Fruit fly (Drosophila melanogaster) whole organism, embryonic: ENCODE measurements around the gene tinc.
A peak's percentile ranks its signal among the peaks of the same experiment; 100 is the strongest.

Experiments used
- C15 ChIP-seq: fragments of 200-800 bp; sonication (Bioruptor generic); IDR thresholded peaks from 3 replicates; pipeline ENCODE4 v1.3.6; 2022; ENCODE audit warnings: missing biosample characterization, missing genetic modification characterization
- CG1024 ChIP-seq: fragments of 200-800 bp; sonication (Bioruptor generic); IDR thresholded peaks from 2 replicates; pipeline ENCODE4 v1.3.6; 2022; ENCODE audit warnings: missing biosample characterization, missing genetic modification characterization
- CG10366 ChIP-seq: fragments of 200-800 bp; sonication (Bioruptor generic); IDR thresholded peaks from 2 replicates; pipeline ENCODE4 v1.3.6; 2022; ENCODE audit warnings: missing biosample characterization, missing genetic modification characterization
- CG10654 ChIP-seq: fragments of 200-800 bp; sonication (Bioruptor generic); optimal IDR thresholded peaks from 2 replicates; lab custom pipeline; 2016; ENCODE audit warnings: missing biosample characterization, missing genetic modification characterization
- CG11398 ChIP-seq: fragments of 200-800 bp; sonication (Bioruptor generic); optimal IDR thresholded peaks from 2 replicates; lab custom pipeline; 2016; ENCODE audit warnings: missing biosample characterization, missing genetic modification characterization
- CG12155 ChIP-seq: fragments of 200-800 bp; sonication (Bioruptor generic); optimal IDR thresholded peaks from 3 replicates; lab custom pipeline; 2016; ENCODE audit warnings: missing biosample characterization, missing genetic modification characterization
- CG12219 ChIP-seq: fragments of 200-800 bp; sonication (Bioruptor generic); optimal IDR thresholded peaks from 3 replicates; lab custom pipeline; 2018; ENCODE audit warnings: missing biosample characterization, mild to moderate bottlenecking, missing genetic modification characterization
- CG12236 ChIP-seq: fragments of 200-800 bp; sonication (Bioruptor generic); optimal IDR thresholded peaks from 2 replicates; lab custom pipeline; 2016; ENCODE audit warnings: missing biosample characterization, missing genetic modification characterization
- CG15696 ChIP-seq: fragments of 200-800 bp; sonication (Bioruptor generic); optimal IDR thresholded peaks from 2 replicates; lab custom pipeline; 2019; ENCODE audit warnings: missing biosample characterization, mild to moderate bottlenecking, missing genetic modification characterization, moderate library complexity
- CG1647 ChIP-seq: fragments of 200-800 bp; sonication (Bioruptor generic); optimal IDR thresholded peaks from 3 replicates; lab custom pipeline; 2016; ENCODE audit warnings: missing biosample characterization, missing genetic modification characterization
- CG16863 ChIP-seq: fragments of 200-800 bp; sonication (Bioruptor generic); optimal IDR thresholded peaks from 3 replicates; lab custom pipeline; 2016; ENCODE audit warnings: missing biosample characterization, missing genetic modification characterization
- CG2889 ChIP-seq: fragments of 200-800 bp; sonication (Bioruptor generic); IDR thresholded peaks from 3 replicates; pipeline ENCODE4 v1.3.6; 2022; ENCODE audit warnings: missing biosample characterization, missing genetic modification characterization
- CG3281 ChIP-seq: fragments of 200-800 bp; sonication (Bioruptor generic); optimal IDR thresholded peaks from 3 replicates; lab custom pipeline; 2017; ENCODE audit warnings: missing biosample characterization, mild to moderate bottlenecking, missing genetic modification characterization
- CG4404 ChIP-seq: fragments of 200-800 bp; sonication (Bioruptor generic); IDR thresholded peaks from 2 replicates; pipeline ENCODE4 v1.3.6; 2022; ENCODE audit warnings: missing biosample characterization, missing genetic modification characterization
- CG6791 ChIP-seq: fragments of 200-800 bp; sonication (Bioruptor generic); IDR thresholded peaks from 3 replicates; pipeline ENCODE4 v1.3.6; 2022; ENCODE audit warnings: missing biosample characterization, missing genetic modification characterization; ENCODE audit not compliant: partially characterized antibody
- CG7271 ChIP-seq: fragments of 200-800 bp; sonication (Bioruptor generic); optimal IDR thresholded peaks from 2 replicates; lab custom pipeline; 2018; ENCODE audit warnings: missing biosample characterization, mild to moderate bottlenecking, missing genetic modification characterization, moderate library complexity
- CG7556 ChIP-seq: fragments of 200-800 bp; sonication (Bioruptor generic); optimal IDR thresholded peaks from 2 replicates; lab custom pipeline; 2017; ENCODE audit warnings: missing biosample characterization, mild to moderate bottlenecking, missing genetic modification characterization
- CG7839 ChIP-seq: fragments of 200-800 bp; sonication (Bioruptor generic); optimal IDR thresholded peaks from 3 replicates; lab custom pipeline; 2018; ENCODE audit warnings: missing biosample characterization, mild to moderate bottlenecking, missing genetic modification characterization, moderate library complexity
- CG8281 ChIP-seq: fragments of 200-800 bp; sonication (Bioruptor generic); optimal IDR thresholded peaks from 2 replicates; lab custom pipeline; 2018; ENCODE audit warnings: missing biosample characterization, mild to moderate bottlenecking, missing genetic modification characterization, moderate library complexity
- CG8359 ChIP-seq: fragments of 200-800 bp; sonication (Bioruptor generic); optimal IDR thresholded peaks from 2 replicates; lab custom pipeline; 2017; ENCODE audit warnings: missing biosample characterization, mild to moderate bottlenecking, missing genetic modification characterization, borderline replicate concordance
- CG8478 ChIP-seq: fragments of >200 bp; optimal IDR thresholded peaks from 2 replicates; lab custom pipeline; 2018
- CG9932 ChIP-seq: fragments of 200-800 bp; sonication (Bioruptor generic); IDR thresholded peaks from 2 replicates; pipeline ENCODE4 v1.3.6; 2022; ENCODE audit warnings: missing biosample characterization, missing genetic modification characterization
- Dek ChIP-seq: fragments of 200-800 bp; sonication (Bioruptor generic); optimal IDR thresholded peaks from 3 replicates; lab custom pipeline; 2019; ENCODE audit warnings: missing biosample characterization, mild to moderate bottlenecking, missing genetic modification characterization, moderate library complexity
- Dfd ChIP-seq, 2 experiments: fragments of >200 bp; optimal IDR thresholded peaks; 2 replicates each; lab custom pipeline; 2017; ENCODE audit warnings: missing biosample characterization in 2 of 2, missing genetic modification characterization in 2 of 2
- H2.0 ChIP-seq: fragments of 200-800 bp; sonication (Bioruptor generic); IDR thresholded peaks from 2 replicates; pipeline ENCODE4 v1.3.6; 2022; ENCODE audit warnings: missing biosample characterization, missing genetic modification characterization
- HmgD ChIP-seq: fragments of 200-800 bp; sonication (Bioruptor generic); optimal IDR thresholded peaks from 3 replicates; lab custom pipeline; 2016; ENCODE audit warnings: missing biosample characterization, missing genetic modification characterization
- Lim3 ChIP-seq: fragments of 200-800 bp; sonication (Bioruptor generic); IDR thresholded peaks from 2 replicates; pipeline ENCODE4 v1.3.6; 2022; ENCODE audit warnings: missing biosample characterization, missing genetic modification characterization
- Mad ChIP-seq: fragments of 200-800 bp; sonication (Bioruptor generic); optimal IDR thresholded peaks from 2 replicates; lab custom pipeline; 2016; ENCODE audit warnings: missing biosample characterization, missing genetic modification characterization
- Rx ChIP-seq: fragments of 200-800 bp; sonication (Bioruptor generic); IDR thresholded peaks from 2 replicates; pipeline ENCODE4 v1.3.6; 2022; ENCODE audit warnings: missing biosample characterization, missing genetic modification characterization
- Side ChIP-seq: fragments of 200-800 bp; sonication (Bioruptor generic); optimal IDR thresholded peaks from 2 replicates; lab custom pipeline; 2016; ENCODE audit warnings: missing biosample characterization, missing genetic modification characterization
- Xbp1 ChIP-seq: fragments of 200-800 bp; sonication (Bioruptor generic); optimal IDR thresholded peaks from 3 replicates; lab custom pipeline; 2016; ENCODE audit warnings: missing biosample characterization, mild to moderate bottlenecking, missing genetic modification characterization
- Xrp1 ChIP-seq: fragments of 200-800 bp; sonication (Bioruptor generic); IDR thresholded peaks from 2 replicates; pipeline ENCODE4 v1.3.6; 2022; ENCODE audit warnings: missing biosample characterization, missing genetic modification characterization
- br ChIP-seq: fragments of >200 bp; optimal IDR thresholded peaks from 2 replicates; lab custom pipeline; 2017
- btn ChIP-seq: fragments of 200-800 bp; sonication (Bioruptor generic); optimal IDR thresholded peaks from 2 replicates; lab custom pipeline; 2016; ENCODE audit warnings: missing biosample characterization, missing genetic modification characterization
- corto ChIP-seq: fragments of 200-800 bp; sonication (Bioruptor generic); optimal IDR thresholded peaks from 2 replicates; lab custom pipeline; 2016; ENCODE audit warnings: missing biosample characterization, mild to moderate bottlenecking, missing genetic modification characterization, moderate library complexity
- crc ChIP-seq: fragments of 200-800 bp; sonication (Bioruptor generic); optimal IDR thresholded peaks from 2 replicates; lab custom pipeline; 2016; ENCODE audit warnings: missing biosample characterization, missing genetic modification characterization
- da ChIP-seq: fragments of 200-800 bp; sonication (Bioruptor generic); optimal IDR thresholded peaks from 2 replicates; lab custom pipeline; 2016; ENCODE audit warnings: missing biosample characterization, missing genetic modification characterization
- fd64A ChIP-seq: fragments of 200-800 bp; sonication (Bioruptor generic); optimal IDR thresholded peaks from 3 replicates; lab custom pipeline; 2018; ENCODE audit warnings: missing biosample characterization, mild to moderate bottlenecking, missing genetic modification characterization
- fru ChIP-seq: fragments of >200 bp; optimal IDR thresholded peaks from 2 replicates; lab custom pipeline; 2017
- gsb-n ChIP-seq: fragments of 200-800 bp; sonication (Bioruptor generic); optimal IDR thresholded peaks from 3 replicates; lab custom pipeline; 2018; ENCODE audit warnings: missing biosample characterization, mild to moderate bottlenecking, missing genetic modification characterization
- inv ChIP-seq: fragments of 200-800 bp; sonication (Bioruptor generic); IDR thresholded peaks from 2 replicates; pipeline ENCODE4 v1.3.6; 2022; ENCODE audit warnings: missing biosample characterization, missing genetic modification characterization; ENCODE audit not compliant: partially characterized antibody
- knrl ChIP-seq: fragments of 200-800 bp; sonication (Bioruptor generic); IDR thresholded peaks from 3 replicates; pipeline ENCODE4 v1.3.6; 2022; ENCODE audit warnings: missing biosample characterization, missing genetic modification characterization; ENCODE audit not compliant: partially characterized antibody
- nau ChIP-seq: fragments of 200-800 bp; sonication (Bioruptor generic); optimal IDR thresholded peaks from 3 replicates; lab custom pipeline; 2017; ENCODE audit warnings: missing biosample characterization, mild to moderate bottlenecking, missing genetic modification characterization, missing genetic modification reagents
- nerfin-2 ChIP-seq: fragments of 200-800 bp; sonication (Bioruptor generic); IDR thresholded peaks from 2 replicates; pipeline ENCODE4 v1.3.6; 2022; ENCODE audit warnings: missing biosample characterization, missing genetic modification characterization; ENCODE audit not compliant: partially characterized antibody
- nmo ChIP-seq: fragments of 200-800 bp; sonication (Bioruptor generic); optimal IDR thresholded peaks from 2 replicates; lab custom pipeline; 2018; ENCODE audit warnings: missing biosample characterization, mild to moderate bottlenecking, missing genetic modification characterization, moderate library complexity
- pros ChIP-seq: fragments of 200-800 bp; sonication (Bioruptor generic); optimal IDR thresholded peaks from 3 replicates; lab custom pipeline; 2019; ENCODE audit warnings: missing biosample characterization, mild to moderate bottlenecking, missing genetic modification characterization, moderate library complexity
- psq ChIP-seq: fragments of 200-800 bp; sonication (Bioruptor generic); optimal IDR thresholded peaks from 2 replicates; lab custom pipeline; 2017; ENCODE audit warnings: missing biosample characterization, missing genetic modification characterization
- rib ChIP-seq: fragments of 200-800 bp; sonication (Bioruptor generic); IDR thresholded peaks from 2 replicates; pipeline ENCODE4 v1.3.6; 2022; ENCODE audit warnings: missing biosample characterization, missing genetic modification characterization
- seq ChIP-seq: fragments of 200-800 bp; sonication (Bioruptor generic); IDR thresholded peaks from 2 replicates; pipeline ENCODE4 v1.3.6; 2022; ENCODE audit warnings: missing biosample characterization, missing genetic modification characterization
- sim ChIP-seq: fragments of 200-800 bp; sonication (Bioruptor generic); IDR thresholded peaks from 2 replicates; pipeline ENCODE4 v1.3.6; 2022; ENCODE audit warnings: missing biosample characterization, missing genetic modification characterization
- sob ChIP-seq: fragments of 200-800 bp; sonication (Bioruptor generic); IDR thresholded peaks from 2 replicates; pipeline ENCODE4 v1.3.6; 2022; ENCODE audit warnings: missing biosample characterization, missing genetic modification characterization
- toy ChIP-seq: fragments of 200-800 bp; sonication (Bioruptor generic); IDR thresholded peaks from 2 replicates; pipeline ENCODE4 v1.3.6; 2022; ENCODE audit warnings: missing biosample characterization, missing genetic modification characterization
- zfh2 ChIP-seq: fragments of 200-800 bp; sonication (Bioruptor generic); optimal IDR thresholded peaks from 2 replicates; lab custom pipeline; 2016; ENCODE audit warnings: missing biosample characterization, missing genetic modification characterization

Gene tinc

dm6 chr3R:17776952-17777407 lies 34.4 kb upstream of the tinc start (continued):
- TF ChIP-seq CG7556 (GFP tag; lab: Kevin White, UChicago) (peak; percentile 31), fd64A (GFP tag; lab: Kevin White, UChicago) (no peak), CG12219 (no peak), Dfd (GFP tag; optimal IDR thresholded peaks at IDR 0.05; lab: Kevin White, UChicago) (no peak), HmgD (no peak), fru (lab: Kevin White, UChicago) (no peak), br (lab: Kevin White, UChicago) (no peak), CG2889 (GFP tag; lab: Robert Waterston, UW) (no peak), pros (GFP tag; lab: Kevin White, UChicago) (no peak), crc (GFP tag; lab: Kevin White, UChicago) (no peak), seq (GFP tag; lab: Robert Waterston, UW) (no peak), gsb-n (tag; lab: Kevin White, UChicago) (no peak), CG10366 (peak; percentile 10; the same call in 1 of the 2 replicates), zfh2 (GFP tag; lab: Kevin White, UChicago) (no peak), CG11398 (GFP tag; lab: Kevin White, UChicago) (no peak), knrl (GFP tag; lab: Robert Waterston, UW) (no peak), CG10654 (GFP tag; lab: Kevin White, UChicago) (no peak), nau (GFP tag; lab: Kevin White, UChicago) (no peak), Mad (GFP tag; lab: Kevin White, UChicago) (no peak), Xbp1 (GFP tag; lab: Kevin White, UChicago) (peak; percentile 43), Rx (peak; percentile 45; the same call in 1 of the 2 replicates), Lim3 (no peak), Dek (tag; lab: Kevin White, UChicago) (no peak), C15 (GFP tag; lab: Robert Waterston, UW) (no peak), psq (no peak), Side (GFP tag; lab: Kevin White, UChicago) (no peak), da (GFP tag; lab: Kevin White, UChicago) (no peak), sim (GFP tag; lab: Robert Waterston, UW) (no peak), CG1024 (GFP tag; lab: Robert Waterston, UW) (no peak), nmo (GFP tag; lab: Kevin White, UChicago) (peak; percentile 6), CG7839 (tag; lab: Kevin White, UChicago) (peak; percentile 29), toy (no peak), CG8478 (no peak), CG8281 (tag; lab: Kevin White, UChicago) (no peak), H2.0 (GFP tag; lab: Robert Waterston, UW) (no peak), CG1647 (no peak), CG7271 (tag; lab: Kevin White, UChicago) (no peak), sob (GFP tag; lab: Robert Waterston, UW) (no peak), corto (GFP tag; lab: Kevin White, UChicago) (no peak), CG9932 (GFP tag; lab: Robert Waterston, UW) (peak; percentile 61), CG6791 (GFP tag; lab: Robert Waterston, UW) (no peak), nerfin-2 (GFP tag; lab: Robert Waterston, UW) (no peak), CG3281 (GFP tag; lab: Kevin White, UChicago) (peak; percentile 37), CG16863 (GFP tag; lab: Kevin White, UChicago) (no peak), CG12155 (no peak), btn (GFP tag; lab: Kevin White, UChicago) (no peak), Xrp1 (GFP tag; lab: Robert Waterston, UW) (no peak), rib (no peak), inv (no peak), CG8359 (no peak), CG12236 (GFP tag; lab: Kevin White, UChicago) (no peak), CG15696 (no peak), CG4404 (GFP tag; lab: Robert Waterston, UW) (no peak)
